Worm (Caenorhabditis elegans): ENCODE results near the gene F56D5.9.

DNA sequence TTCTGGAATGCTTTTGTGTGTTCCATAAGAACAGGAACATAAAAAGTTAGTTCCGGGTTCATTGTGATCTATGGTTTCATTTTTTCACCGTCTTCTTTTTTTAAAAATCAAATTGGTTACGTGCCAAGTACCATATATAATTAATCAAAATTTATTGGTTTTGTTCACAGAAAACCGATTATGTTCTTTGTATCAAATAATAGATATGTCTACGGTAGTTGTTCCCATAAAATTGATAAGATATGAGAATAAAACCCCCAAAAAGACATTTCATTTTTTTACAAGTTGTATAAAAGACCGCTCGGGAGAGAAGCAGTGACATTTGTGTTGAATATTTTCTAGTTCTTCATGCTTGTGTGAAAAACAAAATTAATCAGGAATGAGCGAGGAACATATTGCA, 41.2 kb downstream of the F56D5.9 start, which contains the start of gene C10C5.5:
- TF ChIP-seq nhr-77 (tag; optimal IDR thresholded peaks at IDR 0.05) (no peak), ceh-8 (GFP tag; optimal IDR thresholded peaks at IDR 0.05) (no peak), lin-15B (tag; optimal IDR thresholded peaks at IDR 0.05) (no peak), zag-1 (tag; optimal IDR thresholded peaks at IDR 0.05) (no peak), lsy-2 (tag; optimal IDR thresholded peaks at IDR 0.05) (no peak)

Measured in whole organism, L1 larva.